Worm (Caenorhabditis elegans) whole organism, young adult: Measurements from ENCODE around the gene srlf-21.
A peak's percentile ranks its signal among the peaks of the same experiment; 100 is the strongest.

Experiments used
- B0336.3 ChIP-seq: fragments of 200-800 bp; sonication (Bioruptor generic); IDR thresholded peaks from 2 replicates; pipeline ENCODE4 v1.3.6; 2022; ENCODE audit warnings: missing genetic modification characterization, missing compliant biosample characterization
- C06A6.2 ChIP-seq: fragments of 200-800 bp; sonication (Bioruptor generic); conservative IDR thresholded peaks from 2 replicates; pipeline ENCODE4 v1.3.6; 2022; ENCODE audit warnings: missing genetic modification characterization, missing compliant biosample characterization
- F33H1.4 ChIP-seq: fragments of 200-800 bp; sonication (Bioruptor generic); IDR thresholded peaks from 2 replicates; pipeline ENCODE4 v1.3.6; 2022; ENCODE audit warnings: missing genetic modification reagents, missing genetic modification characterization, missing compliant biosample characterization
- F52B5.7 ChIP-seq: sonication (generic microtip); optimal IDR thresholded peaks from 2 replicates; lab custom pipeline; 2016; ENCODE audit warnings: mild to moderate bottlenecking, missing genetic modification characterization, missing compliant biosample characterization
- F57C9.4 ChIP-seq: sonication (generic microtip); optimal IDR thresholded peaks from 2 replicates; lab custom pipeline; 2017; ENCODE audit warnings: mild to moderate bottlenecking, missing genetic modification characterization, missing compliant biosample characterization
- K11D2.4 ChIP-seq: fragments of 200-800 bp; sonication (Bioruptor generic); IDR thresholded peaks from 2 replicates; pipeline ENCODE4 v1.3.6; 2022; ENCODE audit warnings: missing genetic modification reagents, missing genetic modification characterization, missing compliant biosample characterization
- T07F8.4 ChIP-seq: sonication (generic microtip); optimal IDR thresholded peaks from 2 replicates; lab custom pipeline; 2016; ENCODE audit warnings: mild to moderate bottlenecking, missing genetic modification characterization, moderate library complexity, missing compliant biosample characterization
- T26A5.8 ChIP-seq: sonication (generic microtip); optimal IDR thresholded peaks from 2 replicates; lab custom pipeline; 2016; ENCODE audit warnings: missing genetic modification characterization, missing compliant biosample characterization
- bed-1 ChIP-seq: fragments of 200-800 bp; sonication (Bioruptor generic); IDR thresholded peaks from 2 replicates; pipeline ENCODE4 v1.3.6; 2022; ENCODE audit warnings: missing genetic modification reagents, missing genetic modification characterization, missing compliant biosample characterization
- bed-2 ChIP-seq: fragments of 200-800 bp; sonication (Bioruptor generic); IDR thresholded peaks from 2 replicates; pipeline ENCODE4 v1.3.6; 2022; ENCODE audit warnings: missing genetic modification reagents, missing genetic modification characterization, missing compliant biosample characterization
- cebp-2 ChIP-seq: fragments of 200-800 bp; sonication (Bioruptor generic); IDR thresholded peaks from 2 replicates; pipeline ENCODE4 v1.3.6; 2022; ENCODE audit warnings: missing genetic modification characterization, missing compliant biosample characterization
- ceh-58 ChIP-seq: fragments of 200-800 bp; sonication (Bioruptor generic); IDR thresholded peaks from 2 replicates; pipeline ENCODE4 v1.3.6; 2022; ENCODE audit warnings: missing genetic modification characterization, missing compliant biosample characterization
- dox-1 ChIP-seq: fragments of 200-800 bp; sonication (Bioruptor generic); IDR thresholded peaks from 2 replicates; pipeline ENCODE4 v1.3.6; 2022; ENCODE audit warnings: missing genetic modification reagents, missing genetic modification characterization, missing compliant biosample characterization
- efl-1 ChIP-seq: fragments of 150-350 bp; optimal IDR thresholded peaks from 2 replicates; lab custom pipeline; 2014; ENCODE audit warnings: missing biosample characterization, missing genetic modification reagents, missing genetic modification characterization
- egl-18 ChIP-seq: fragments of 200-800 bp; sonication (Bioruptor generic); IDR thresholded peaks from 2 replicates; pipeline ENCODE4 v1.3.6; 2022; ENCODE audit warnings: missing genetic modification reagents, missing genetic modification characterization, missing compliant biosample characterization
- fkh-3 ChIP-seq: sonication (generic microtip); optimal IDR thresholded peaks from 2 replicates; lab custom pipeline; 2016; ENCODE audit warnings: mild to moderate bottlenecking, missing genetic modification characterization, missing compliant biosample characterization
- gei-17 ChIP-seq: fragments of 200-800 bp; sonication (Bioruptor generic); optimal IDR thresholded peaks from 2 replicates; lab custom pipeline; 2018; ENCODE audit warnings: mild to moderate bottlenecking, missing genetic modification characterization, missing compliant biosample characterization
- hlh-12 ChIP-seq: sonication (generic microtip); optimal IDR thresholded peaks from 2 replicates; lab custom pipeline; 2016; ENCODE audit warnings: missing genetic modification characterization, missing compliant biosample characterization
- hlh-26 ChIP-seq: fragments of 200-800 bp; sonication (Bioruptor generic); conservative IDR thresholded peaks from 2 replicates; pipeline ENCODE4 v1.3.6; 2022; ENCODE audit warnings: missing genetic modification reagents, missing genetic modification characterization, missing compliant biosample characterization
- hmg-1.2 ChIP-seq: fragments of 200-800 bp; sonication (Bioruptor generic); IDR thresholded peaks from 2 replicates; pipeline ENCODE4 v1.3.6; 2022; ENCODE audit warnings: missing genetic modification reagents, missing genetic modification characterization, missing compliant biosample characterization
- hrde-1 ChIP-seq: sonication (generic microtip); optimal IDR thresholded peaks from 2 replicates; lab custom pipeline; 2016; ENCODE audit warnings: missing genetic modification characterization, mild to moderate bottlenecking, missing compliant biosample characterization, moderate library complexity, missing genotype, missing genetic modification reagents, borderline replicate concordance
- lag-1 ChIP-seq: fragments of 200-800 bp; sonication (Bioruptor generic); IDR thresholded peaks from 2 replicates; pipeline ENCODE4 v1.3.6; 2022; ENCODE audit warnings: missing genetic modification reagents, missing genetic modification characterization, missing compliant biosample characterization
- let-607 ChIP-seq, 2 experiments: fragments of 200-800 bp in 1 of 2; sonication (Bioruptor generic) in 1 of 2; sonication (generic microtip) in 1 of 2; optimal IDR thresholded peaks; 2 replicates each; lab custom pipeline; 2016 to 2018; ENCODE audit warnings: mild to moderate bottlenecking in 2 of 2, missing compliant biosample characterization in 2 of 2, missing genetic modification characterization in 2 of 2, moderate library complexity in 2 of 2, missing genotype in 1 of 2
- lin-26 ChIP-seq: fragments of 200-800 bp; sonication (Bioruptor generic); IDR thresholded peaks from 2 replicates; pipeline ENCODE4 v1.3.6; 2022; ENCODE audit warnings: missing genetic modification reagents, missing genetic modification characterization, missing compliant biosample characterization
- lir-1 ChIP-seq: fragments of 200-800 bp; sonication (Bioruptor generic); conservative IDR thresholded peaks from 2 replicates; pipeline ENCODE4 v1.3.6; 2022; ENCODE audit warnings: missing genetic modification reagents, missing genetic modification characterization, missing compliant biosample characterization
- mcd-1 ChIP-seq: fragments of 200-800 bp; sonication (Bioruptor generic); IDR thresholded peaks from 2 replicates; pipeline ENCODE4 v1.3.6; 2022; ENCODE audit warnings: missing genetic modification reagents, missing genetic modification characterization, missing compliant biosample characterization
- mel-28 ChIP-seq: sonication (generic microtip); optimal IDR thresholded peaks from 2 replicates; lab custom pipeline; 2016; ENCODE audit warnings: borderline replicate concordance, mild to moderate bottlenecking, missing genetic modification characterization, missing compliant biosample characterization
- nfya-1 ChIP-seq: sonication (generic microtip); optimal IDR thresholded peaks from 2 replicates; lab custom pipeline; 2017; ENCODE audit warnings: antibody characterized with exemption, missing compliant biosample characterization, missing genetic modification characterization, borderline replicate concordance; ENCODE audit not compliant: insufficient read depth
- nfyb-1 ChIP-seq: fragments of 200-800 bp; sonication (Bioruptor generic); IDR thresholded peaks from 2 replicates; pipeline ENCODE4 v1.3.6; 2022; ENCODE audit warnings: missing genetic modification reagents, missing genetic modification characterization, missing compliant biosample characterization
- nhr-179 ChIP-seq: sonication (generic microtip); optimal IDR thresholded peaks from 2 replicates; lab custom pipeline; 2016; ENCODE audit warnings: mild to moderate bottlenecking, missing genetic modification characterization, missing compliant biosample characterization
- rec-8 ChIP-seq, 2 experiments: sonication (generic microtip); optimal IDR thresholded peaks; 2 replicates each; lab custom pipeline; 2016; ENCODE audit warnings: mild to moderate bottlenecking in 2 of 2, missing genetic modification characterization in 2 of 2, missing genetic modification reagents in 2 of 2, missing genotype in 2 of 2, missing biosample characterization in 1 of 2, missing compliant biosample characterization in 1 of 2, moderate library complexity in 1 of 2
- sea-2 ChIP-seq: fragments of 200-800 bp; sonication (Bioruptor generic); IDR thresholded peaks from 2 replicates; pipeline ENCODE4 v1.3.6; 2022; ENCODE audit warnings: missing genetic modification characterization, missing compliant biosample characterization
- snpc-1.3 ChIP-seq: sonication (generic microtip); optimal IDR thresholded peaks from 2 replicates; lab custom pipeline; 2017; ENCODE audit warnings: missing genetic modification characterization, mild to moderate bottlenecking, missing compliant biosample characterization, antibody characterized with exemption, moderate library complexity, missing genotype, missing genetic modification reagents; ENCODE audit not compliant: insufficient read depth
- snpc-3.4 ChIP-seq: sonication (generic microtip); optimal IDR thresholded peaks from 2 replicates; lab custom pipeline; 2017; ENCODE audit warnings: missing genetic modification characterization, mild to moderate bottlenecking, missing compliant biosample characterization, antibody characterized with exemption, moderate library complexity, missing genotype, missing genetic modification reagents
- sptf-2 ChIP-seq: fragments of 200-800 bp; sonication (Bioruptor generic); optimal IDR thresholded peaks from 2 replicates; lab custom pipeline; 2018; ENCODE audit warnings: mild to moderate bottlenecking, missing genetic modification characterization, missing compliant biosample characterization
- tlf-1 ChIP-seq: fragments of 200-800 bp; sonication (Bioruptor generic); optimal IDR thresholded peaks from 2 replicates; lab custom pipeline; 2018; ENCODE audit warnings: mild to moderate bottlenecking, missing genetic modification characterization, missing compliant biosample characterization
- unc-62 ChIP-seq: fragments of 150-350 bp; optimal IDR thresholded peaks from 2 replicates; lab custom pipeline; 2014; ENCODE audit warnings: missing biosample characterization, missing genetic modification reagents, missing genetic modification characterization
- xnd-1 ChIP-seq: sonication (generic microtip); optimal IDR thresholded peaks from 2 replicates; lab custom pipeline; 2016; ENCODE audit warnings: missing genotype, missing genetic modification reagents, missing genetic modification characterization, missing compliant biosample characterization
- zim-3 ChIP-seq: sonication (generic microtip); optimal IDR thresholded peaks from 2 replicates; lab custom pipeline; 2017; ENCODE audit warnings: mild to moderate bottlenecking, missing genetic modification characterization, moderate library complexity, missing compliant biosample characterization
- ztf-25 ChIP-seq: fragments of 200-800 bp; sonication (Bioruptor generic); IDR thresholded peaks from 2 replicates; pipeline ENCODE4 v1.3.6; 2022; ENCODE audit warnings: missing genetic modification reagents, missing genetic modification characterization, missing compliant biosample characterization
- ztf-26 ChIP-seq: sonication (generic microtip); optimal IDR thresholded peaks from 2 replicates; lab custom pipeline; 2017; ENCODE audit warnings: missing genetic modification characterization, missing compliant biosample characterization
- ztf-28 ChIP-seq: fragments of 200-800 bp; sonication (Bioruptor generic); IDR thresholded peaks from 2 replicates; pipeline ENCODE4 v1.3.6; 2022; ENCODE audit warnings: missing genetic modification reagents, missing genetic modification characterization, missing compliant biosample characterization

The srlf-21 gene

ce11 chrV:875945-876344 lies 14.4 kb downstream of the srlf-21 start, which contains the start of gene T02B11.9:
Gene T02B11.9, plus strand, starts transcription at chrV:876245.
- TF ChIP-seq T26A5.8 (tag; lab: Kevin White, UChicago) (no peak), F33H1.4 (GFP tag; lab: Robert Waterston, UW) (no peak), B0336.3 (GFP tag; lab: Robert Waterston, UW) (no peak), sea-2 (GFP tag; lab: Robert Waterston, UW) (no peak), lin-26 (GFP tag; lab: Robert Waterston, UW) (no peak), tlf-1 (no peak)

- TF ChIP-seq ztf-28 (no peak), snpc-1.3 (tag; lab: Kevin White, UChicago) (no peak), lir-1 (GFP tag; lab: Robert Waterston, UW) (no peak), hlh-12 (tag; lab: Kevin White, UChicago) (no peak), efl-1 (no peak), nfya-1 (no peak), ztf-26 (tag; lab: Kevin White, UChicago) (no peak), hmg-1.2 (GFP tag; lab: Robert Waterston, UW) (no peak), nfyb-1 (GFP tag; lab: Robert Waterston, UW) (no peak)
Measured at ce11 chrV:871029-871428, 19.3 kb downstream of the srlf-21 start, which contains the start of gene T02B11.4. Gene T02B11.4, minus strand, starts transcription at chrV:871129.

ce11 chrV:866729-867128 lies 23.6 kb downstream of the srlf-21 start, which contains the start of gene T02B11.3:
Gene T02B11.3, minus strand, starts transcription at chrV:866829.
- TF ChIP-seq nhr-179 (no peak), T07F8.4 (no peak)
- TF ChIP-seq, all 124 proteins: peak for 0

DNA sequence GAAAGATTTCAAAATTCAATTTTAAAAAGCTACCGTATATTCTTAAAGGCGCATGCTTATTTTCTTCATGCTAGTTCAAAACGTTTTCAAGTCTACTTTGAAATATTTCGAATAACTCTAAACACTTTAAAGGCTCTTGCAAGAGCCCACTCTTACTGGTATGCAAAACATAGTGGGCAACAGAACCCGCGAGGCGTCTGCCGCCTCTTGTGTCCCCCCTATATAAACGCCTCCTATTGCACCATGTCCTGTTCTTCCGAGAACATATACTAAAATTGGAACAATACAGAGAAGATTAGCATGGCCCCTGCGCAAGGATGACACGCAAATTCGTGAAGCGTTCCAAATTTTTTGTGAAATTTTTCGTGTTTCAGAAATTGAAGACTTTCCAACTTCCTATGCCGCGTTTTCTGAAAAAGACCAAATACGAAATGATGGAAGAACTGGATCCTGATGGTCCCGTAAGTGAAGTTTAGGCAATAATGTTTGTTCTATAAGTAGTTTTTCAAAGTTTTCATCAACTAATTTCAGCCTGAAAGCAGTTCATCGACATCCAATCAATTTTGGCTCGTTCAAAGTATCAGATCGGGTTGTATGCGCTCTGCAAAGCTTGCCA lies 31.4 kb downstream of the srlf-21 start:
- TF ChIP-seq ztf-25 (no peak), F57C9.4 (tag; lab: Kevin White, UChicago) (no peak), unc-62 (no peak), gei-17 (GFP tag; lab: Kevin White, UChicago) (no peak), hmg-1.2 (GFP tag; lab: Robert Waterston, UW) (peak; percentile 98), let-607 (tag; optimal IDR thresholded peaks at IDR 0.05; lab: Kevin White, UChicago) (no peak), ztf-26 (tag; lab: Kevin White, UChicago) (no peak), hlh-12 (tag; lab: Kevin White, UChicago) (no peak), nfyb-1 (GFP tag; lab: Robert Waterston, UW) (no peak), snpc-1.3 (tag; lab: Kevin White, UChicago) (no peak), mel-28 (tag; lab: Kevin White, UChicago) (no peak), tlf-1 (no peak), zim-3 (no peak), bed-1 (GFP tag; lab: Robert Waterston, UW) (no peak), mcd-1 (GFP tag; lab: Robert Waterston, UW) (peak; percentile 69), rec-8 (tag; optimal IDR thresholded peaks at IDR 0.05; lab: Kevin White, UChicago) (no peak), bed-2 (GFP tag; lab: Robert Waterston, UW) (no peak), hrde-1 (tag; lab: Kevin White, UChicago) (no peak), dox-1 (GFP tag; lab: Robert Waterston, UW) (peak; percentile 60), egl-18 (GFP tag; lab: Robert Waterston, UW) (0 out of 2 replicates have a peak, but pooled peaks have one; percentile 43), fkh-3 (no peak), xnd-1 (tag; lab: Kevin White, UChicago) (peak; percentile 32), T26A5.8 (tag; lab: Kevin White, UChicago) (no peak), lag-1 (GFP tag; lab: Robert Waterston, UW) (no peak), hlh-26 (GFP tag; lab: Robert Waterston, UW) (no peak), K11D2.4 (GFP tag; lab: Robert Waterston, UW) (no peak), C06A6.2 (no peak), sptf-2 (GFP tag; lab: Kevin White, UChicago) (no peak), ceh-58 (GFP tag; lab: Robert Waterston, UW) (no peak), cebp-2 (no peak), F52B5.7 (tag; lab: Kevin White, UChicago) (no peak), snpc-3.4 (tag; lab: Kevin White, UChicago) (peak; percentile 86)
